Worm (Caenorhabditis elegans): Measurements from ENCODE around the gene spot-1.

The spot-1 gene

ce11 chrIII:7239416-7239815 lies 37.7 kb downstream of the spot-1 start:
- TF ChIP-seq D2030.7 (GFP tag; IDR thresholded peaks at IDR 0.05) (no peak), ama-1 (optimal IDR thresholded peaks at IDR 0.05) (no peak), ama-1 (GFP tag; optimal IDR thresholded peaks at IDR 0.05) (no peak), nhr-179 (tag; optimal IDR thresholded peaks at IDR 0.05) (no peak), F39B2.1 (GFP tag; IDR thresholded peaks at IDR 0.05) (no peak), unc-130 (GFP tag; optimal IDR thresholded peaks at IDR 0.05) (no peak), mxl-1 (tag; optimal IDR thresholded peaks at IDR 0.05) (no peak), egl-18 (GFP tag; IDR thresholded peaks at IDR 0.05) (no peak), lir-1 (GFP tag; conservative IDR thresholded peaks at IDR 0.05) (no peak), gei-17 (GFP tag; optimal IDR thresholded peaks at IDR 0.05) (no peak), ekl-4 (GFP tag; IDR thresholded peaks at IDR 0.05) (no peak)

ce11 chrIII:7238727-7239126 lies 38.3 kb downstream of the spot-1 start, which contains the start of gene pars-1:
Gene pars-1, plus strand, starts transcription at chrIII:7239027.
- TF ChIP-seq cebp-1 (GFP tag; IDR thresholded peaks at IDR 0.05) (no peak), cebp-1 (tag; optimal IDR thresholded peaks at IDR 0.05) (peak; percentile 89), egl-44 (GFP tag; IDR thresholded peaks at IDR 0.05) (no peak)

DNA sequence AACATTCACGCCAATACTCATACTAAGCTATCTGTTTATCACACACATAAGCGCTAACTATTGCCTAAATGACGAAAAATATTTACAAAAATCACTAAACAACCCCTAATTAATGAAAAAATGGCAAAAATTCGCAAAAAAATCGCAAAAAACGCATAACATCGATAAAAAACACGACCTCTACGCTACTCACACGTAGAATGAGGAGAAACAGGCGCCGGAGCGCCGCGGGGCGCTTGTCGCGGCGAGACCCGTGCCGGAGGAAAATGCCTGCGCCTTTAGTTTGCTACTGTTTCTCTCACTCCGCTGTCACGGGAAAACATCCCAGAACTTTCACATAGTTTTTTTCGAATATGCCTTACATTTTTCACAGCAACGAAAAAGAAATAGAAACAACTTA lies 39.2 kb downstream of the spot-1 start:
- TF ChIP-seq lsl-1 (GFP tag; optimal IDR thresholded peaks at IDR 0.05) (peak; percentile 56), D2030.7 (GFP tag; IDR thresholded peaks at IDR 0.05) (peak; percentile 43; the same call in 1 of the 2 replicates), egrh-3 (GFP tag; IDR thresholded peaks at IDR 0.05) (0 out of 2 replicates have a peak, but pooled peaks have one; percentile 8), hmg-1.2 (GFP tag; IDR thresholded peaks at IDR 0.05) (0 out of 2 replicates have a peak, but pooled peaks have one; percentile 12), F33H1.4 (GFP tag; IDR thresholded peaks at IDR 0.05) (peak; percentile 82), madf-6 (GFP tag; IDR thresholded peaks at IDR 0.05) (peak; percentile 57), dox-1 (GFP tag; IDR thresholded peaks at IDR 0.05) (peak; percentile 61; the same call in 1 of the 2 replicates), efl-1 (GFP tag; optimal IDR thresholded peaks at IDR 0.05) (peak; percentile 32), ceh-91 (GFP tag; IDR thresholded peaks at IDR 0.05) (peak; percentile 63; the same call in 1 of the 2 replicates)

ce11 chrIII:7235660-7236059 lies 41.4 kb downstream of the spot-1 start:
- TF ChIP-seq egrh-3 (GFP tag; IDR thresholded peaks at IDR 0.05) = peak; percentile 69; the same call in 1 of the 2 replicates

DNA sequence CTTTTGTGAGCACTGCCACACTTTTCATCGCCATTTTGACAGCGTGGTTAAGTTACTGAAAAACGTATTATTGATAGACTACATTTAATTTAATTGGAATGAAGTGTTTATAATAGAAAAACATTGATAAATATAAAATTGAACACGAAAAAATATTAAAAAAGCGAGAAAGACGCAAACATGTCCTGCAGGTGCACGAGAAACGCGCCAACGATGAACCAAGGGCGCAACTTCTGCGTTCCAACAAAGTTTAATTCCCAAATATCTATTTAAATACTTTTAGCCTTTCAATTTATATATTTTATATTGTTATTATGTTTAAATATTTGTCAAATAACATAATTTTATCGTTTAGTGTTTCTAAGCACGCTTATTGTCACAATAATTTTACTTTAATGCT lies 42.9 kb downstream of the spot-1 start, which contains the start of gene ndus-8:
Gene ndus-8 (minus strand): TSS at position 55 of the 400 bp plus-strand sequence.
- peak; percentile 45 for TF ChIP-seq pha-4 (tag; optimal IDR thresholded peaks at IDR 0.05)
- no peak for TF ChIP-seq hrde-1 (tag; optimal IDR thresholded peaks at IDR 0.05; ENCODE audit: borderline replicate concordance)
- TF ChIP-seq zfh-2 (GFP tag; conservative IDR thresholded peaks at IDR 0.05) = no peak
- TF ChIP-seq mes-4 (tag; optimal IDR thresholded peaks at IDR 0.05) = no peak
- peak; percentile 21 for TF ChIP-seq tbp1 (GFP tag; optimal IDR thresholded peaks at IDR 0.05)
- TF ChIP-seq lsy-27 (tag; optimal IDR thresholded peaks at IDR 0.05; ENCODE audit: borderline replicate concordance, insufficient read depth) = no peak
- TF ChIP-seq nhr-179 (tag; optimal IDR thresholded peaks at IDR 0.05) = no peak
- no peak for TF ChIP-seq mel-28 (tag; optimal IDR thresholded peaks at IDR 0.05; ENCODE audit: borderline replicate concordance)
- TF ChIP-seq madf-8 (GFP tag; conservative IDR thresholded peaks at IDR 0.05) = no peak
- no peak for TF ChIP-seq die-1 (tag; optimal IDR thresholded peaks at IDR 0.05)
- no peak for TF ChIP-seq dpff-1 (tag; optimal IDR thresholded peaks at IDR 0.05)
- peak; percentile 54; the same call in 1 of the 2 replicates for TF ChIP-seq madf-6 (GFP tag; IDR thresholded peaks at IDR 0.05)
- TF ChIP-seq cebp-2 (GFP tag; IDR thresholded peaks at IDR 0.05) = no peak
- TF ChIP-seq rpc-1 (optimal IDR thresholded peaks at IDR 0.05) = no peak
- TF ChIP-seq rpc-1 (tag; optimal IDR thresholded peaks at IDR 0.05) = no peak
- no peak for TF ChIP-seq attf-5 (GFP tag; optimal IDR thresholded peaks at IDR 0.05)
- TF ChIP-seq egl-44 (GFP tag; IDR thresholded peaks at IDR 0.05) = no peak
- peak; percentile 59 for TF ChIP-seq lin-54 (GFP tag; optimal IDR thresholded peaks at IDR 0.05)
- no peak for TF ChIP-seq F37B4.10 (GFP tag; IDR thresholded peaks at IDR 0.05)
- no peak for TF ChIP-seq unc-62 (GFP tag; optimal IDR thresholded peaks at IDR 0.05)
- TF ChIP-seq C17E4.6 (GFP tag; IDR thresholded peaks at IDR 0.05) = no peak
- TF ChIP-seq atf-7 (tag; optimal IDR thresholded peaks at IDR 0.05) = no peak
- TF ChIP-seq T07F8.4 (tag; optimal IDR thresholded peaks at IDR 0.05) = no peak
- no peak for TF ChIP-seq Y67H2A.10 (GFP tag; conservative IDR thresholded peaks at IDR 0.05)
- TF ChIP-seq Y95B8A.8 (GFP tag; IDR thresholded peaks at IDR 0.05) = no peak
